Fruit fly (Drosophila melanogaster) whole organism, prepupa: ENCODE measurements around the gene CG5421.
A peak's percentile ranks its signal among the peaks of the same experiment; 100 is the strongest.

Experiments used
- Blimp-1 ChIP-seq: fragments of 200-800 bp; sonication (Bioruptor generic); optimal IDR thresholded peaks from 3 replicates; lab custom pipeline; 2017; ENCODE audit warnings: missing biosample characterization, missing genetic modification characterization, mild to moderate bottlenecking, moderate library complexity, missing genetic modification reagents
- CG10631 ChIP-seq: fragments of 200-800 bp; sonication (Bioruptor generic); optimal IDR thresholded peaks from 2 replicates; lab custom pipeline; 2016; ENCODE audit warnings: missing biosample characterization, missing genetic modification characterization
- CG10669 ChIP-seq: fragments of 200-800 bp; sonication (Bioruptor generic); optimal IDR thresholded peaks from 3 replicates; lab custom pipeline; 2018; ENCODE audit warnings: missing biosample characterization, mild to moderate bottlenecking, missing genetic modification characterization, moderate library complexity
- CG11902 ChIP-seq: fragments of 200-800 bp; sonication (Bioruptor generic); optimal IDR thresholded peaks from 3 replicates; lab custom pipeline; 2016; ENCODE audit warnings: missing biosample characterization, missing genetic modification characterization
- CG15336 ChIP-seq: fragments of 200-800 bp; sonication (Bioruptor generic); IDR thresholded peaks from 2 replicates; pipeline ENCODE4 v1.3.6; 2022; ENCODE audit warnings: missing biosample characterization, missing genetic modification characterization
- CG16779 ChIP-seq: fragments of 200-800 bp; sonication (Bioruptor generic); optimal IDR thresholded peaks from 3 replicates; lab custom pipeline; 2017; ENCODE audit warnings: missing biosample characterization, mild to moderate bottlenecking, missing genetic modification characterization
- CG32006 ChIP-seq: fragments of 200-800 bp; sonication (Bioruptor generic); optimal IDR thresholded peaks from 3 replicates; lab custom pipeline; 2017; ENCODE audit warnings: missing biosample characterization, mild to moderate bottlenecking, missing genetic modification characterization
- CG3919 ChIP-seq: fragments of 200-800 bp; sonication (Bioruptor generic); optimal IDR thresholded peaks from 3 replicates; lab custom pipeline; 2016; ENCODE audit warnings: missing biosample characterization, missing genetic modification characterization
- CG4318 ChIP-seq: fragments of 200-800 bp; sonication (Bioruptor generic); optimal IDR thresholded peaks from 3 replicates; lab custom pipeline; 2017; ENCODE audit warnings: missing biosample characterization, mild to moderate bottlenecking, missing genetic modification characterization
- CG6163 ChIP-seq: fragments of 200-800 bp; sonication (Bioruptor generic); IDR thresholded peaks from 3 replicates; pipeline ENCODE4 v1.3.6; 2022; ENCODE audit warnings: missing biosample characterization, missing genetic modification characterization
- CG6276 ChIP-seq: fragments of 200-800 bp; sonication (Bioruptor generic); optimal IDR thresholded peaks from 2 replicates; lab custom pipeline; 2017; ENCODE audit warnings: missing biosample characterization, mild to moderate bottlenecking, missing genetic modification characterization
- CG6808 ChIP-seq: fragments of 200-800 bp; sonication (Bioruptor generic); optimal IDR thresholded peaks from 3 replicates; lab custom pipeline; 2017; ENCODE audit warnings: missing biosample characterization, missing genetic modification characterization, mild to moderate bottlenecking, moderate library complexity, missing genetic modification reagents
- CG7368 ChIP-seq: fragments of 200-800 bp; sonication (Bioruptor generic); optimal IDR thresholded peaks from 3 replicates; lab custom pipeline; 2016; ENCODE audit warnings: missing biosample characterization, missing genetic modification characterization
- CG8119 ChIP-seq: fragments of 200-800 bp; sonication (Bioruptor generic); IDR thresholded peaks from 3 replicates; pipeline ENCODE4 v1.3.6; 2022; ENCODE audit warnings: missing biosample characterization, missing genetic modification characterization
- CG8319 ChIP-seq: fragments of 200-800 bp; sonication (Bioruptor generic); optimal IDR thresholded peaks from 3 replicates; lab custom pipeline; 2016; ENCODE audit warnings: missing biosample characterization, missing genetic modification characterization
- CG8632 ChIP-seq: fragments of 200-800 bp; sonication (Bioruptor generic); optimal IDR thresholded peaks from 3 replicates; lab custom pipeline; 2016; ENCODE audit warnings: missing biosample characterization, missing genetic modification characterization
- Eip78C ChIP-seq: fragments of 200-800 bp; sonication (Bioruptor generic); peaks from one replicate; lab custom pipeline; 2016; ENCODE audit warnings: missing biosample characterization, missing genetic modification characterization
- Ets21C ChIP-seq: fragments of 200-800 bp; sonication (Bioruptor generic); optimal IDR thresholded peaks from 3 replicates; lab custom pipeline; 2016; ENCODE audit warnings: missing biosample characterization, missing genetic modification characterization
- Ets96B ChIP-seq: fragments of 200-800 bp; optimal IDR thresholded peaks from 2 replicates; lab custom pipeline; 2019; ENCODE audit warnings: missing biosample characterization, mild to moderate bottlenecking, missing genetic modification characterization, moderate library complexity
- Gug ChIP-seq: fragments of 200-800 bp; sonication (Bioruptor generic); IDR thresholded peaks from 2 replicates; pipeline ENCODE4 v1.3.6; 2022; ENCODE audit warnings: missing biosample characterization, missing genetic modification characterization
- Lpt ChIP-seq: fragments of 200-800 bp; sonication (Bioruptor generic); optimal IDR thresholded peaks from 3 replicates; lab custom pipeline; 2016; ENCODE audit warnings: missing biosample characterization, missing genetic modification characterization
- Met ChIP-seq: fragments of 200-800 bp; sonication (Bioruptor generic); optimal IDR thresholded peaks from 3 replicates; lab custom pipeline; 2016; ENCODE audit warnings: missing biosample characterization, missing genetic modification characterization
- Smox ChIP-seq: fragments of 200-800 bp; sonication (Bioruptor generic); optimal IDR thresholded peaks from 3 replicates; lab custom pipeline; 2016; ENCODE audit warnings: missing biosample characterization, missing genetic modification characterization
- Sox102F ChIP-seq: fragments of 200-800 bp; sonication (Bioruptor generic); optimal IDR thresholded peaks from 2 replicates; lab custom pipeline; 2016; ENCODE audit warnings: missing biosample characterization, mild to moderate bottlenecking, missing genetic modification characterization
- achi ChIP-seq: fragments of 200-800 bp; sonication (Bioruptor generic); optimal IDR thresholded peaks from 3 replicates; lab custom pipeline; 2016; ENCODE audit warnings: missing biosample characterization, missing genetic modification characterization
- cyc ChIP-seq: fragments of 200-800 bp; sonication (Bioruptor generic); optimal IDR thresholded peaks from 3 replicates; lab custom pipeline; 2016; ENCODE audit warnings: missing biosample characterization, missing genetic modification characterization
- dac ChIP-seq: fragments of 200-800 bp; sonication (Bioruptor generic); optimal IDR thresholded peaks from 2 replicates; lab custom pipeline; 2017; ENCODE audit warnings: missing biosample characterization, mild to moderate bottlenecking, missing genetic modification characterization
- esn ChIP-seq: fragments of 200-800 bp; sonication (Bioruptor generic); optimal IDR thresholded peaks from 2 replicates; lab custom pipeline; 2016; ENCODE audit warnings: missing biosample characterization, mild to moderate bottlenecking, missing genetic modification characterization, moderate library complexity
- fd59A ChIP-seq: fragments of 200-800 bp; sonication (Bioruptor generic); optimal IDR thresholded peaks from 2 replicates; lab custom pipeline; 2017; ENCODE audit warnings: missing biosample characterization, mild to moderate bottlenecking, missing genetic modification characterization, missing genetic modification reagents
- fd85E ChIP-seq: fragments of 200-800 bp; sonication (Bioruptor generic); optimal IDR thresholded peaks from 3 replicates; lab custom pipeline; 2016; ENCODE audit warnings: missing biosample characterization, missing genetic modification characterization
- fkh ChIP-seq: fragments of 200-800 bp; sonication (Bioruptor generic); optimal IDR thresholded peaks from 3 replicates; lab custom pipeline; 2017; ENCODE audit warnings: missing biosample characterization, mild to moderate bottlenecking, missing genetic modification characterization, moderate library complexity
- salr ChIP-seq, 2 experiments: fragments of 200-800 bp; sonication (Bioruptor generic); optimal IDR thresholded peaks; 3 replicates each; lab custom pipeline; 2016 to 2018; ENCODE audit warnings: missing biosample characterization in 2 of 2, missing genetic modification characterization in 2 of 2, mild to moderate bottlenecking in 1 of 2
- spab ChIP-seq: fragments of 200-800 bp; sonication (Bioruptor generic); optimal IDR thresholded peaks from 2 replicates; lab custom pipeline; 2017; ENCODE audit warnings: missing biosample characterization, mild to moderate bottlenecking, missing genetic modification characterization, missing genetic modification reagents
- ss ChIP-seq, 2 experiments: fragments of 200-800 bp; sonication (Bioruptor generic); optimal IDR thresholded peaks; 2 replicates in 1 of 2; 3 replicates in 1 of 2; lab custom pipeline; 2017 to 2018; ENCODE audit warnings: mild to moderate bottlenecking in 2 of 2, missing biosample characterization in 2 of 2, missing genetic modification characterization in 2 of 2, moderate library complexity in 1 of 2
- svp ChIP-seq: fragments of 200-800 bp; sonication (Bioruptor generic); peaks from one replicate; lab custom pipeline; 2016; ENCODE audit warnings: missing biosample characterization, missing genetic modification characterization
- topi ChIP-seq: fragments of 200-800 bp; sonication (Bioruptor generic); optimal IDR thresholded peaks from 3 replicates; lab custom pipeline; 2016; ENCODE audit warnings: missing biosample characterization, missing genetic modification characterization

CG5421 gene

dm6 chr2L:12424555-12424954 lies 23.4 kb downstream of the CG5421 start, which contains the start of gene Fam92 (continued):
- no peak for TF ChIP-seq CG10631 (GFP tag; lab: Kevin White, UChicago)
- peak; percentile 2 for TF ChIP-seq Ets21C (GFP tag; lab: Kevin White, UChicago)
- peak; percentile 48 for TF ChIP-seq topi (GFP tag; lab: Kevin White, UChicago)
- no peak for TF ChIP-seq Lpt (GFP tag; lab: Kevin White, UChicago)
- no peak for TF ChIP-seq salr (GFP tag; optimal IDR thresholded peaks at IDR 0.05; lab: Kevin White, UChicago)
- TF ChIP-seq Eip78C (GFP tag; lab: Kevin White, UChicago) = peak; percentile 78
- peak; percentile 11 for TF ChIP-seq achi

- TF ChIP-seq fd59A (GFP tag; lab: Kevin White, UChicago) = no peak
- peak; percentile 52 for TF ChIP-seq Blimp-1
- TF ChIP-seq Met = peak; percentile 32
- no peak for TF ChIP-seq CG10669 (GFP tag; lab: Kevin White, UChicago)
- TF ChIP-seq Eip78C (GFP tag; lab: Kevin White, UChicago) = peak; percentile 61
- TF ChIP-seq CG32006 (GFP tag; lab: Kevin White, UChicago) = no peak
- no peak for TF ChIP-seq Ets96B (tag; lab: Kevin White, UChicago)
- TF ChIP-seq fd85E (GFP tag; lab: Kevin White, UChicago) = no peak
- peak; percentile 25 for TF ChIP-seq esn (GFP tag; lab: Kevin White, UChicago)
- no peak for TF ChIP-seq Smox
- no peak for TF ChIP-seq svp (GFP tag; lab: Kevin White, UChicago)
- TF ChIP-seq CG11902 (GFP tag; lab: Kevin White, UChicago) = no peak
- TF ChIP-seq topi (GFP tag; lab: Kevin White, UChicago) = peak; percentile 33
- peak; percentile 8 for TF ChIP-seq CG8632
- TF ChIP-seq Gug (GFP tag; lab: Robert Waterston, UW) = no peak
- TF ChIP-seq CG6276 (GFP tag; lab: Kevin White, UChicago) = no peak
- peak; percentile 15 for TF ChIP-seq Sox102F (GFP tag; lab: Kevin White, UChicago)
- peak; percentile 6 for TF ChIP-seq fkh (GFP tag; lab: Kevin White, UChicago)
- no peak for TF ChIP-seq achi
- TF ChIP-seq spab = no peak
- no peak for TF ChIP-seq cyc (GFP tag; lab: Kevin White, UChicago)
- TF ChIP-seq CG8119 (GFP tag; lab: Robert Waterston, UW) = no peak
- TF ChIP-seq dac (GFP tag; lab: Kevin White, UChicago) = no peak
- no peak for TF ChIP-seq Lpt (GFP tag; lab: Kevin White, UChicago)
- peak; percentile 8 for TF ChIP-seq CG6808 (GFP tag; lab: Kevin White, UChicago)
- TF ChIP-seq CG16779 (tag; lab: Kevin White, UChicago) = no peak
- TF ChIP-seq CG7368 (GFP tag; lab: Kevin White, UChicago) = no peak
- TF ChIP-seq CG8319 (GFP tag; lab: Kevin White, UChicago) = no peak
- peak in 1 of 2 experiments; percentile 15 for TF ChIP-seq ss (GFP tag; optimal IDR thresholded peaks at IDR 0.05; lab: Kevin White, UChicago)
Measured at dm6 chr2L:12423106-12423836, 24.7 kb downstream of the CG5421 start, which contains the start of gene vir-1. Gene vir-1, minus strand, starts transcription at chr2L:12423439.

dm6 chr2L:12421793-12422691 lies 25.9 kb downstream of the CG5421 start:
- no peak for TF ChIP-seq Blimp-1
- no peak for TF ChIP-seq CG3919 (GFP tag; lab: Kevin White, UChicago)
- TF ChIP-seq esn (GFP tag; lab: Kevin White, UChicago) = no peak
- TF ChIP-seq CG8119 (GFP tag; lab: Robert Waterston, UW) = peak; percentile 26; the same call in 1 of the 3 replicates
- TF ChIP-seq svp (GFP tag; lab: Kevin White, UChicago) = no peak
- no peak for TF ChIP-seq CG8632
- TF ChIP-seq CG10631 (GFP tag; lab: Kevin White, UChicago) = no peak
- TF ChIP-seq CG15336 (GFP tag; lab: Robert Waterston, UW) = peak; percentile 44; the same call in 1 of the 2 replicates
- no peak for TF ChIP-seq Gug (GFP tag; lab: Robert Waterston, UW)
- TF ChIP-seq cyc (GFP tag; lab: Kevin White, UChicago) = no peak
- no peak for TF ChIP-seq CG4318 (GFP tag; lab: Kevin White, UChicago)
- no peak for TF ChIP-seq CG6163 (GFP tag; lab: Robert Waterston, UW)
- peak; percentile 30 for TF ChIP-seq Eip78C (GFP tag; lab: Kevin White, UChicago)
- TF ChIP-seq fd59A (GFP tag; lab: Kevin White, UChicago) = no peak
